Worm (Caenorhabditis elegans) whole organism, late embryonic: ENCODE measurements around the gene mdt-28.

ENCODE experiments used
- ama-1 ChIP-seq: fragments of 150-350 bp; optimal IDR thresholded peaks from 2 replicates; lab custom pipeline; 2014
- dmd-4 ChIP-seq: sonication (generic microtip); optimal IDR thresholded peaks from 2 replicates; lab custom pipeline; 2016; ENCODE audit warnings: borderline replicate concordance, missing genetic modification characterization, missing compliant biosample characterization
- elt-2 ChIP-seq: sonication (generic microtip); optimal IDR thresholded peaks from 2 replicates; lab custom pipeline; 2016; ENCODE audit warnings: missing genetic modification reagents, missing genetic modification characterization, missing compliant biosample characterization
- fkh-10 ChIP-seq: fragments of 150-350 bp; optimal IDR thresholded peaks from 2 replicates; lab custom pipeline; 2014; ENCODE audit warnings: missing biosample characterization, missing genetic modification reagents, missing genetic modification characterization
- nfya-1 ChIP-seq: sonication (generic microtip); optimal IDR thresholded peaks from 2 replicates; lab custom pipeline; 2017; ENCODE audit warnings: missing genetic modification characterization, mild to moderate bottlenecking, missing compliant biosample characterization, antibody characterized with exemption, moderate library complexity
- pha-4 ChIP-seq: fragments of 150-350 bp; optimal IDR thresholded peaks from 2 replicates; lab custom pipeline; 2018; ENCODE audit warnings: missing biosample characterization, missing genetic modification reagents, missing genetic modification characterization
- pqm-1 ChIP-seq: sonication (generic microtip); optimal IDR thresholded peaks from 2 replicates; lab custom pipeline; 2016; ENCODE audit warnings: missing genetic modification characterization, missing compliant biosample characterization
- rnt-1 ChIP-seq: sonication (generic microtip); optimal IDR thresholded peaks from 2 replicates; lab custom pipeline; 2016; ENCODE audit warnings: missing genetic modification characterization, missing compliant biosample characterization
- tbx-2 ChIP-seq: sonication (generic microtip); optimal IDR thresholded peaks from 2 replicates; lab custom pipeline; 2016; ENCODE audit warnings: missing genetic modification characterization, missing compliant biosample characterization
- unc-86 ChIP-seq: sonication (generic microtip); optimal IDR thresholded peaks from 2 replicates; lab custom pipeline; 2016; ENCODE audit warnings: missing genetic modification characterization, missing compliant biosample characterization

ce11 chrV:15550408-15550807 lies 24.8 kb downstream of the mdt-28 start:
- TF ChIP-seq ama-1 (lab: Kevin White, UChicago) (no peak), pqm-1 (tag; lab: Kevin White, UChicago) (no peak), rnt-1 (no peak), unc-86 (tag; lab: Kevin White, UChicago) (no peak), nfya-1 (tag; lab: Kevin White, UChicago) (no peak), fkh-10 (GFP tag; lab: Kevin White, UChicago) (no peak), dmd-4 (no peak), tbx-2 (tag; lab: Kevin White, UChicago) (no peak), pha-4 (no peak), elt-2 (tag; lab: Kevin White, UChicago) (no peak)
